Worm (Caenorhabditis elegans) whole organism, L3 larva: ENCODE results near the gene srbc-67.

Experiments
- aly-2 ChIP-seq: fragments of 150-350 bp; optimal IDR thresholded peaks from 2 replicates; lab custom pipeline; 2014; ENCODE audit warnings: missing biosample characterization, missing genetic modification characterization
- ama-1 ChIP-seq: fragments of 150-350 bp; optimal IDR thresholded peaks from 2 replicates; lab custom pipeline; 2018
- ceh-16 ChIP-seq: sonication (generic microtip); optimal IDR thresholded peaks from 2 replicates; lab custom pipeline; 2017; ENCODE audit warnings: missing biosample characterization, missing genetic modification characterization
- ceh-82 ChIP-seq: fragments of 150-350 bp; optimal IDR thresholded peaks from 2 replicates; lab custom pipeline; 2014; ENCODE audit warnings: missing biosample characterization, missing genetic modification characterization
- ceh-9 ChIP-seq: sonication (generic microtip); optimal IDR thresholded peaks from 2 replicates; lab custom pipeline; 2018; ENCODE audit warnings: missing biosample characterization, missing genetic modification characterization
- daf-12 ChIP-seq: fragments of 150-350 bp; optimal IDR thresholded peaks from 2 replicates; lab custom pipeline; 2014; ENCODE audit warnings: missing biosample characterization, missing genetic modification reagents, missing genetic modification characterization
- egl-27 ChIP-seq: sonication (generic microtip); optimal IDR thresholded peaks from 4 replicates; lab custom pipeline; 2017; ENCODE audit warnings: missing biosample characterization, missing genetic modification reagents, missing genetic modification characterization
- egl-5 ChIP-seq: fragments of 150-350 bp; optimal IDR thresholded peaks from 2 replicates; lab custom pipeline; 2017; ENCODE audit warnings: missing biosample characterization, missing genetic modification reagents, missing genetic modification characterization, inconsistent platforms
- elt-1 ChIP-seq: fragments of 150-350 bp; optimal IDR thresholded peaks from 2 replicates; lab custom pipeline; 2014; ENCODE audit warnings: missing biosample characterization, missing genetic modification characterization
- elt-3 ChIP-seq, 3 experiments: fragments of 150-350 bp in 1 of 3; sonication (generic microtip) in 2 of 3; optimal IDR thresholded peaks; 2 replicates in 2 of 3; 4 replicates in 1 of 3; lab custom pipeline; 2014 to 2017; ENCODE audit warnings: missing biosample characterization in 3 of 3, missing genetic modification characterization in 3 of 3
- fkh-10 ChIP-seq: sonication (generic microtip); optimal IDR thresholded peaks from 2 replicates; lab custom pipeline; 2017; ENCODE audit warnings: missing biosample characterization, missing genetic modification reagents, missing genetic modification characterization
- fos-1 ChIP-seq: fragments of 150-350 bp; optimal IDR thresholded peaks from 2 replicates; lab custom pipeline; 2014; ENCODE audit warnings: missing biosample characterization, missing genetic modification characterization
- hmg-11 ChIP-seq: sonication (generic microtip); optimal IDR thresholded peaks from 2 replicates; lab custom pipeline; 2016; ENCODE audit warnings: missing genetic modification characterization, missing compliant biosample characterization
- lin-39 ChIP-seq: fragments of 150-350 bp; optimal IDR thresholded peaks from 2 replicates; lab custom pipeline; 2018; ENCODE audit warnings: missing biosample characterization, missing genetic modification reagents, missing genetic modification characterization
- lsy-12 ChIP-seq: sonication (generic microtip); optimal IDR thresholded peaks from 2 replicates; lab custom pipeline; 2016; ENCODE audit warnings: mild to moderate bottlenecking, missing genetic modification characterization, missing compliant biosample characterization
- mdl-1 ChIP-seq: fragments of 150-350 bp; optimal IDR thresholded peaks from 2 replicates; lab custom pipeline; 2014; ENCODE audit warnings: missing biosample characterization, missing genetic modification characterization
- mml-1 ChIP-seq: fragments of 150-350 bp; sonication (generic microtip); optimal IDR thresholded peaks from 3 replicates; lab custom pipeline; 2014; ENCODE audit warnings: missing biosample characterization, missing genetic modification characterization
- nhr-11 ChIP-seq: fragments of 150-350 bp; optimal IDR thresholded peaks from 2 replicates; lab custom pipeline; 2014; ENCODE audit warnings: missing biosample characterization, missing genetic modification characterization
- nhr-12 ChIP-seq: fragments of 150-350 bp; optimal IDR thresholded peaks from 2 replicates; lab custom pipeline; 2014; ENCODE audit warnings: missing biosample characterization, missing genetic modification characterization
- nhr-23 ChIP-seq: fragments of 150-350 bp; optimal IDR thresholded peaks from 2 replicates; lab custom pipeline; 2014; ENCODE audit warnings: missing biosample characterization, missing genetic modification reagents, missing genetic modification characterization
- nhr-237 ChIP-seq: fragments of 150-350 bp; optimal IDR thresholded peaks from 2 replicates; lab custom pipeline; 2014; ENCODE audit warnings: missing biosample characterization, missing genetic modification characterization
- nhr-25 ChIP-seq: sonication (generic microtip); optimal IDR thresholded peaks from 2 replicates; lab custom pipeline; 2017; ENCODE audit warnings: missing biosample characterization, missing genetic modification characterization
- nhr-28 ChIP-seq: fragments of 150-350 bp; optimal IDR thresholded peaks from 2 replicates; lab custom pipeline; 2014; ENCODE audit warnings: missing biosample characterization, missing genetic modification characterization
- nhr-43 ChIP-seq: sonication (generic microtip); optimal IDR thresholded peaks from 2 replicates; lab custom pipeline; 2016; ENCODE audit warnings: mild to moderate bottlenecking, missing genetic modification characterization, missing compliant biosample characterization; ENCODE audit not compliant: poor library complexity, severe bottlenecking
- nhr-67 ChIP-seq: fragments of 150-350 bp; optimal IDR thresholded peaks from 2 replicates; lab custom pipeline; 2014; ENCODE audit warnings: missing biosample characterization, missing genetic modification characterization
- nhr-76 ChIP-seq: fragments of 150-350 bp; sonication (generic microtip); optimal IDR thresholded peaks from 5 replicates; lab custom pipeline; 2014; ENCODE audit warnings: missing biosample characterization, missing genetic modification characterization
- pha-4 ChIP-seq: fragments of 150-350 bp; optimal IDR thresholded peaks from 2 replicates; lab custom pipeline; 2014; ENCODE audit warnings: missing biosample characterization, missing genetic modification reagents, missing genetic modification characterization
- pqm-1 ChIP-seq: fragments of 150-350 bp; optimal IDR thresholded peaks from 2 replicates; lab custom pipeline; 2017; ENCODE audit warnings: missing biosample characterization, missing genetic modification characterization, inconsistent platforms
- sea-2 ChIP-seq: fragments of 150-350 bp; sonication (generic microtip); optimal IDR thresholded peaks from 4 replicates; lab custom pipeline; 2014; ENCODE audit warnings: missing biosample characterization, missing genetic modification reagents, missing genetic modification characterization
- unc-39 ChIP-seq: sonication (generic microtip); optimal IDR thresholded peaks from 4 replicates; lab custom pipeline; 2017; ENCODE audit warnings: missing biosample characterization, missing genetic modification characterization
- zag-1 ChIP-seq: fragments of 150-350 bp; optimal IDR thresholded peaks from 2 replicates; lab custom pipeline; 2014; ENCODE audit warnings: missing biosample characterization, missing genetic modification characterization
- ztf-11 ChIP-seq: fragments of 150-350 bp; optimal IDR thresholded peaks from 2 replicates; lab custom pipeline; 2014; ENCODE audit warnings: missing biosample characterization, missing genetic modification characterization
- ztf-4 ChIP-seq: fragments of 150-350 bp; optimal IDR thresholded peaks from 2 replicates; lab custom pipeline; 2014; ENCODE audit warnings: missing biosample characterization, missing genetic modification characterization

srbc-67 gene

DNA sequence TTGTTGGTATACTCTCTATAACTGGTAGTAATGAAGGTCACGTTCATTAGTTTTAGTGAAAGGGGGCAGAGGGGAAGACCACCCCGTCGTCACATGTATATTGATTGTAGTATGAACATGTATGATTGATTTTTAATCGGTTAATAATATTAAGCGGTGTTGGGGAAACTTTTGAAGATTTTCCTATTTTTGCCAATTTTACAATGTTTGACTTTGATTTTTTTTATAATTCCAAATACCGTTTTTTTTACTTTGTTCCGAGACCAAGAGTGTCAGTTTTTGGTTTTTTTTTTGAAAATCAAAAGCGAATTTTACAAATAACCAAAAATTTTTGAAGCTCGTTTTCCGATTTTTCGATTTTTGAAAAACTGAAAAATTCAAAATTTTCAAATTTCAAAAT lies 5.8 kb downstream of the srbc-67 start, which contains the start of gene nhr-221:
Gene nhr-221 (minus strand): TSS at position 101 of the 400 bp plus-strand sequence.
- TF ChIP-seq egl-5 (tag; lab: Kevin White, UChicago) = no peak

DNA sequence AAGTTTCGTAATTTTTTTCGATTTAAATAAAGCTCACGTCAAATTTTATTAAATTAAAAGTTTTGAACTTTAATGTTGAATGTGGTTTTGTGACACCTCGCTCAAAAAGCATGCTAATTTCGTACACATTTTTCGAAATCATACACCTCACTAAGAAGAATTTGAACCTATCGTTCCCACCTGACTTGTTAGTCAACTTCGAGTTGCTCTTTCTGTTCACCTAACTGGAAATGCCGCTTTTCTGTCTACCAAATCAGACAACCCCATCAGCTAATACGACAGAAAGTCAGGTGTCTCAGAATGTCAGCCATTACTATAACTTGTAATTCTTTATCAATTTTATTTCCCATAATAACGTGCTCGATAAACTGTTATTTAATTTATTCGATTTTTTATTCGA lies 10.6 kb downstream of the srbc-67 start, which contains the start of gene srbc-66:
Gene srbc-66 (plus strand): TSS at position 301 of the 400 bp plus-strand sequence.
- no peak for TF ChIP-seq egl-27
- TF ChIP-seq ceh-9 = no peak
- TF ChIP-seq nhr-67 (tag; lab: Kevin White, UChicago) = no peak
- no peak for TF ChIP-seq nhr-25
- TF ChIP-seq elt-3 (tag; optimal IDR thresholded peaks at IDR 0.05; lab: Kevin White, UChicago) = no peak
- no peak for TF ChIP-seq ztf-4 (tag; lab: Kevin White, UChicago)
- no peak for TF ChIP-seq nhr-12 (tag; lab: Kevin White, UChicago)
- no peak for TF ChIP-seq ceh-82 (tag; lab: Kevin White, UChicago)
- TF ChIP-seq mml-1 = no peak
- TF ChIP-seq fos-1 (tag; lab: Kevin White, UChicago) = no peak
- TF ChIP-seq nhr-76 (tag; lab: Kevin White, UChicago) = no peak
- no peak for TF ChIP-seq aly-2 (tag; lab: Kevin White, UChicago)
- no peak for TF ChIP-seq nhr-237
- TF ChIP-seq lin-39 = no peak
- TF ChIP-seq nhr-28 (tag; lab: Kevin White, UChicago) = no peak

DNA sequence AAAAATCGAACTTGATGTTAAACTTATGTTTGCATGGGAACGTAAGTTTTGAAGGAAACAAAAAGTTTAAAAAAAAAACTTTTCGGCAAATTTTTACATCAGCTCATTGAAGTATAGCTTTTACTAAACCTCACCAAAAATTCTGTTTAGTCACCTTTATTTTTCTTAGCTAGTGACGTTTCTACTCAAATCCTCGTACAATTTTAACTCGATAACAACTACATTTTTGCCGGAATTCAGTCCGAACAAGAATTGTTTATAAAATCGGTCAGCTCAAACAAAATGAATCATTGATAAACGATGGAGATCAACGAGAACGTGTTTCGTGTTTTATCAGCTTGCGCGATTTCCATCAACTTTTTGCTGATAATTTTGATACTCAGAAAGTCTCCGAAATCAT lies 14.1 kb downstream of the srbc-67 start, which contains the start of gene str-260:
Gene str-260 (plus strand): TSS at position 301 of the 400 bp plus-strand sequence.
- TF ChIP-seq ceh-82 (tag; lab: Kevin White, UChicago) (no peak), fos-1 (tag; lab: Kevin White, UChicago) (no peak), ama-1 (lab: Kevin White, UChicago) (no peak), pha-4 (tag; lab: Kevin White, UChicago) (no peak), mml-1 (no peak), lsy-12 (tag; lab: Kevin White, UChicago) (no peak), egl-27 (no peak)

DNA sequence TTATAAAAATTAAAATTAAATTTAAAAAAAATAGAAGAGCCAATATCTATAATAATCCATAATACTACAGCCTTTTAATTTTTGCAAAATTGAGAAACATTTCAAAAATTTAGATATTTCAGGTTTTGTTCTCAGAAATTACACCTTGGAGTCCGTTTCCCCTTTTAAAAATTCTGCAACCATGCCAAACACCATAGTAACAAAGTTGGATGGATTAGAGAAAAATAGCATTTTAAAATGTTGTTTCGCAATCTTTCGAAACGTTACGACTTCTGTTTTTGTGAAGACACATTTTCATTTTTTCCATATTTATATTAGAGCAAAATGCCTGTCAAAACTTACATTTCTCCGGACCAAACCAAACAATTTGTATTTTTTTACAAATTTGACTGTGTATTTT lies 16.0 kb downstream of the srbc-67 start, which contains the start of gene T24A6.7:
Gene T24A6.7 (plus strand): TSS at position 301 of the 400 bp plus-strand sequence.
- TF ChIP-seq nhr-12 (tag; lab: Kevin White, UChicago) = no peak
- TF ChIP-seq daf-12 (tag; lab: Kevin White, UChicago) = no peak
- no peak for TF ChIP-seq nhr-43
- no peak for TF ChIP-seq egl-27
- TF ChIP-seq mdl-1 = no peak

DNA sequence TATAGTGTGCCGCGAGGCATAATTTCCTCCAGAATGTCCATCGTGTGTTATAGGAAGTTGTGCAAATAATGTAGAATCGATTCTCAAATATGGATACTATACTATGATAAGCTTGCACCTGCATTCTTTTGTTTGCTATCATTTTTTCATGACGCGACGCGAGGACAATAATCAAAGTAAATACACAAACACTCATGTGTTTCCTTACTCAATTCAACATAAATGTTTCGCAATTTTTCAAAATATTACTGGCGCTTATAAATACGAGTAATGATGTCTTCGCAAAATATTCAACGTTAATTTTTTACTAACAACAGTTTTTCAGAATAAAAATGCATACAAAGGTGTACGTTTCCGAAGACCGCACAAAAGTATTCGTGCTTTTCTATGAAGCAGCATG lies 17.8 kb downstream of the srbc-67 start, which contains the start of gene irg-1:
Gene irg-1 (plus strand): TSS at position 326 of the 400 bp plus-strand sequence.
- TF ChIP-seq aly-2 (tag; lab: Kevin White, UChicago) = no peak
- peak; percentile 37 for TF ChIP-seq pqm-1 (tag; lab: Kevin White, UChicago)
- no peak for TF ChIP-seq ztf-11

DNA sequence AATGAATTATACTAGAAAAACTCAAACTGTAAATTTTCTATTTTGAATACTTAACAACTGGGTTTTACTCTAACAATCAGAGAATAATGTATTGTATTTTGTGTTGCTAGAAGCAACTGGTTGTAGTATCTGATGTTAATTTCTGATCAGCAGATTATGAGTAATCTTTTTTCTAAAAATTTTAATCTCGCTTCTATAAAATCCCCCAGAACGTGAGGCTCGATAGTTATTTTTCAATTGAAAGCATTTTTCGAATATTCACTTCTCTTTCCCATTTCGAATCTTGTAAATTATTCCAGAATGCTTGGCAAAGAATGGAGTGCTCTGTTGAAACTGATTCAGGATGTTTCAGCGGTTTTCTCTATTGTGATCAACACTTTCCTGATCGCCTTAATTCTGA lies 23.1 kb downstream of the srbc-67 start, which contains the start of gene str-227:
Gene str-227 (plus strand): TSS at position 301 of the 400 bp plus-strand sequence.
- TF ChIP-seq nhr-11 (no peak), mml-1 (no peak), unc-39 (tag; lab: Kevin White, UChicago) (no peak), lsy-12 (tag; lab: Kevin White, UChicago) (no peak)

DNA sequence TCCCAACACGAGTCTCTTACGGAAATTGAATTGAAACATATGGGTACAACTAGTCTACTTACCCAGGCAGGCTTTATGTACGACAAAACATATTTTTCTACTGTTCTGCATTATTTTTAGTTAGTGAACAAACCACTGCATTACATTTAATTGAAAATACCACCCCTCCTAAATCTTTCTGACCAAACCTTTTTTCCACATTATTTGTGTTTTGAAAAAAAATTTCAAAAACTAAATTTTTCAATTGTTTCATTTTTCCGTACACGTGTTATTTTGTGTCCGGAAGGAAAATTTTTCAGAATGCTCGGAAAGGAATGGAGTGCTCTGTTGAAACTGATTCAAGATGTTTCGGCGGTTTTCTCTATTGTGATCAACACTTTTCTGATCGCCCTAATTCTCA lies 28.6 kb downstream of the srbc-67 start, which contains the start of gene str-226:
Gene str-226 (plus strand): TSS at position 301 of the 400 bp plus-strand sequence.
- TF ChIP-seq egl-5 (tag; lab: Kevin White, UChicago) = no peak
- TF ChIP-seq daf-12 (tag; lab: Kevin White, UChicago) = no peak
- TF ChIP-seq mml-1 = no peak
- no peak for TF ChIP-seq ztf-4 (tag; lab: Kevin White, UChicago)
- no peak for TF ChIP-seq elt-1 (tag; lab: Kevin White, UChicago)
- TF ChIP-seq zag-1 (tag; lab: Kevin White, UChicago) = no peak
- TF ChIP-seq ama-1 (lab: Kevin White, UChicago) = no peak
- TF ChIP-seq sea-2 (GFP tag; lab: Kevin White, UChicago) = no peak
- no peak for TF ChIP-seq nhr-76 (tag; lab: Kevin White, UChicago)
- no peak for TF ChIP-seq hmg-11 (tag; lab: Kevin White, UChicago)
- TF ChIP-seq ceh-16 (tag; lab: Kevin White, UChicago) = no peak
- TF ChIP-seq aly-2 (tag; lab: Kevin White, UChicago) = no peak
- TF ChIP-seq lsy-12 (tag; lab: Kevin White, UChicago) = no peak
- TF ChIP-seq fkh-10 (GFP tag; lab: Kevin White, UChicago) = no peak
- TF ChIP-seq nhr-23 (tag; lab: Kevin White, UChicago) = no peak
- TF ChIP-seq, all 47 proteins: peak for 0
